Fruit fly (Drosophila melanogaster) whole organism, adult: ENCODE data around the gene Grx1.

Experiments used
- CG11617 ChIP-seq: fragments of 200-800 bp; sonication (Bioruptor generic); optimal IDR thresholded peaks from 2 replicates; lab custom pipeline; 2017; ENCODE audit warnings: mild to moderate bottlenecking, missing biosample characterization, missing genetic modification reagents, missing genetic modification characterization
- CG12768 ChIP-seq: fragments of 200-800 bp; sonication (Bioruptor generic); optimal IDR thresholded peaks from 2 replicates; lab custom pipeline; 2017; ENCODE audit warnings: missing biosample characterization, missing genetic modification characterization, mild to moderate bottlenecking, moderate library complexity, missing genetic modification reagents
- CG14711 ChIP-seq: fragments of 200-800 bp; sonication (Bioruptor generic); optimal IDR thresholded peaks from 2 replicates; lab custom pipeline; 2018; ENCODE audit warnings: missing biosample characterization, mild to moderate bottlenecking, missing genetic modification characterization, moderate library complexity
- CG1620 ChIP-seq: fragments of 200-800 bp; sonication (Bioruptor generic); optimal IDR thresholded peaks from 2 replicates; lab custom pipeline; 2016; ENCODE audit warnings: missing biosample characterization, missing genetic modification characterization
- CG33017 ChIP-seq: fragments of 200-800 bp; sonication (Bioruptor generic); optimal IDR thresholded peaks from 2 replicates; lab custom pipeline; 2018; ENCODE audit warnings: missing biosample characterization, mild to moderate bottlenecking, missing genetic modification characterization, moderate library complexity
- CG5204 ChIP-seq: fragments of 200-800 bp; sonication (Bioruptor generic); optimal IDR thresholded peaks from 2 replicates; lab custom pipeline; 2016; ENCODE audit warnings: missing biosample characterization, missing genetic modification characterization
- CG7045 ChIP-seq: fragments of 200-800 bp; sonication (Bioruptor generic); optimal IDR thresholded peaks from 2 replicates; lab custom pipeline; 2017; ENCODE audit warnings: missing biosample characterization, mild to moderate bottlenecking, missing genetic modification characterization
- CG7101 ChIP-seq: fragments of 200-800 bp; sonication (Bioruptor generic); optimal IDR thresholded peaks from 2 replicates; lab custom pipeline; 2018; ENCODE audit warnings: missing biosample characterization, mild to moderate bottlenecking, missing genetic modification characterization, moderate library complexity
- Clk ChIP-seq: fragments of 200-800 bp; sonication (Bioruptor generic); optimal IDR thresholded peaks from 2 replicates; lab custom pipeline; 2017; ENCODE audit warnings: missing biosample characterization, missing genetic modification characterization
- Crg-1 ChIP-seq: fragments of 200-800 bp; sonication (Bioruptor generic); optimal IDR thresholded peaks from 2 replicates; lab custom pipeline; 2016; ENCODE audit warnings: missing biosample characterization, missing genetic modification characterization
- Hr96 ChIP-seq: fragments of 200-800 bp; sonication (Bioruptor generic); optimal IDR thresholded peaks from 2 replicates; lab custom pipeline; 2016; ENCODE audit warnings: missing biosample characterization, missing genetic modification characterization
- Mnt ChIP-seq: fragments of 200-800 bp; sonication (Bioruptor generic); optimal IDR thresholded peaks from 2 replicates; lab custom pipeline; 2016; ENCODE audit warnings: missing biosample characterization, mild to moderate bottlenecking, missing genetic modification characterization
- bab1 ChIP-seq: fragments of 200-800 bp; sonication (Bioruptor generic); optimal IDR thresholded peaks from 3 replicates; lab custom pipeline; 2019; ENCODE audit warnings: missing biosample characterization, mild to moderate bottlenecking, missing genetic modification characterization, moderate library complexity
- cic ChIP-seq: fragments of 200-800 bp; sonication (Bioruptor generic); optimal IDR thresholded peaks from 2 replicates; lab custom pipeline; 2017; ENCODE audit warnings: missing biosample characterization, mild to moderate bottlenecking, missing genetic modification characterization, moderate library complexity
- cnc ChIP-seq, 2 experiments: fragments of >200 bp; optimal IDR thresholded peaks; 2 replicates each; lab custom pipeline; 2017
- kay ChIP-seq: fragments of 200-800 bp; sonication (Bioruptor generic); peaks from one replicate; lab custom pipeline; 2016; ENCODE audit warnings: missing biosample characterization, missing genetic modification characterization, borderline replicate concordance
- ovo ChIP-seq: fragments of 200-800 bp; sonication (Bioruptor generic); optimal IDR thresholded peaks from 2 replicates; lab custom pipeline; 2016; ENCODE audit warnings: missing biosample characterization, missing genetic modification characterization
- pad ChIP-seq: fragments of 200-800 bp; sonication (Bioruptor generic); optimal IDR thresholded peaks from 3 replicates; lab custom pipeline; 2017; ENCODE audit warnings: missing biosample characterization, missing genetic modification characterization, mild to moderate bottlenecking, moderate library complexity, missing genetic modification reagents
- tj ChIP-seq: fragments of 200-800 bp; sonication (Bioruptor generic); optimal IDR thresholded peaks from 3 replicates; lab custom pipeline; 2017; ENCODE audit warnings: missing biosample characterization, mild to moderate bottlenecking, missing genetic modification characterization, moderate library complexity
- toe ChIP-seq: fragments of 200-800 bp; sonication (Bioruptor generic); optimal IDR thresholded peaks from 2 replicates; lab custom pipeline; 2016; ENCODE audit warnings: missing biosample characterization, missing genetic modification characterization

Gene Grx1

DNA sequence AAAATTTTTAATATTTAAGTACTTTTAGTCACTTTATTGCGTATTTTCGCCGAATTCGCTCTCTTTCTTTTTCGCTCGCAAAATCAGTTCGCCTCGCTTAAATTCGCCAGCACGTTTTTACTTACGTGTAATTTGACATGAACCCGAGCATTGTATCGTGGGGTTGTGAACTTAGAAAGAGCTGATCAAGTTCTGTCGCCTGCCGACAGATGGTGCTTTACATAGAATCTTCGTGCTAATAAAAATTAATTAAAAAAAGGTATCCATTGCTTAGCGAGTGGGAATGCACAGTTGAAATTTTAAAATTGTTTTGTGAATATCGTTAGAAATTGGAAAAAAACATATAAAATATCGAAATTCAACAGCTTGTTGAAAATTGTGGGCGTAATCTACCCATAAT lies 20.6 kb upstream of the Grx1 start:
- TF ChIP-seq CG1620 (GFP tag; lab: Kevin White, UChicago): peak; percentile 30
- no peak for TF ChIP-seq Clk (GFP tag; lab: Kevin White, UChicago)
- no peak for TF ChIP-seq kay (GFP tag; lab: Kevin White, UChicago)
- TF ChIP-seq ovo (GFP tag; lab: Kevin White, UChicago): no peak
- no peak for TF ChIP-seq CG11617
- no peak for TF ChIP-seq tj (GFP tag; lab: Kevin White, UChicago)
- peak; percentile 16 for TF ChIP-seq CG7101 (tag; lab: Kevin White, UChicago)
- no peak for TF ChIP-seq cnc (optimal IDR thresholded peaks at IDR 0.05; lab: Kevin White, UChicago)
- no peak for TF ChIP-seq CG12768
- TF ChIP-seq toe (GFP tag; lab: Kevin White, UChicago): peak; percentile 18
- no peak for TF ChIP-seq Crg-1 (GFP tag; lab: Kevin White, UChicago)
- TF ChIP-seq pad: peak; percentile 14
- peak; percentile 18 for TF ChIP-seq CG5204 (GFP tag; lab: Kevin White, UChicago)
- no peak for TF ChIP-seq CG7045 (GFP tag; lab: Kevin White, UChicago)
- no peak for TF ChIP-seq CG33017 (tag; lab: Kevin White, UChicago)
- no peak for TF ChIP-seq Mnt (GFP tag; lab: Kevin White, UChicago)
- no peak for TF ChIP-seq Hr96
- peak; percentile 90 for TF ChIP-seq bab1 (GFP tag; lab: Kevin White, UChicago)
- TF ChIP-seq cic (GFP tag; lab: Kevin White, UChicago): no peak
- no peak for TF ChIP-seq CG14711 (tag; lab: Kevin White, UChicago)

DNA sequence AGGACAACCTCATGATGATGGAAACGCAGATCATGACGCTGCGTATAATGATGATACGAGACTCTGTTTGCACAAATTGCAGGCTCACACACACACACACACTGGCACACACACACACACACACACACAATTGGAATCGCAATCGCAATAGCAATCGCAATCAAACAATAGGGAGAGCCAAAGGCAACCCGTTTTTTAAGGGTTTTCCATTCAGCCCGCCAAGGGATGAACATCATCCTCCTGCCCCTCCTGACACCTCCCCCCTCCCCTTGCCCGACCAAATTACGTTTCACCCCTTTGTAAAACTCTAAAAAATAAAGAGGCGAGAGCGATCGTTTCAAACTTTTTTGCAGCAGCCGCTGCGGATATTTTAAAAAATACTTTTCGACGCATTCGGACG lies 16.8 kb upstream of the Grx1 start:
- TF ChIP-seq CG11617: no peak
- no peak for TF ChIP-seq Hr96
- TF ChIP-seq CG5204 (GFP tag; lab: Kevin White, UChicago): no peak
- TF ChIP-seq cnc (optimal IDR thresholded peaks at IDR 0.05; lab: Kevin White, UChicago): no peak
- TF ChIP-seq CG7045 (GFP tag; lab: Kevin White, UChicago): no peak
- no peak for TF ChIP-seq CG7101 (tag; lab: Kevin White, UChicago)
- no peak for TF ChIP-seq pad
- TF ChIP-seq ovo (GFP tag; lab: Kevin White, UChicago): no peak
- no peak for TF ChIP-seq CG12768
- TF ChIP-seq toe (GFP tag; lab: Kevin White, UChicago): no peak
- no peak for TF ChIP-seq CG33017 (tag; lab: Kevin White, UChicago)
- no peak for TF ChIP-seq bab1 (GFP tag; lab: Kevin White, UChicago)
- TF ChIP-seq Clk (GFP tag; lab: Kevin White, UChicago): no peak
- TF ChIP-seq CG14711 (tag; lab: Kevin White, UChicago): no peak
- TF ChIP-seq Mnt (GFP tag; lab: Kevin White, UChicago): no peak
- no peak for TF ChIP-seq CG1620 (GFP tag; lab: Kevin White, UChicago)
- TF ChIP-seq kay (GFP tag; lab: Kevin White, UChicago): no peak

DNA sequence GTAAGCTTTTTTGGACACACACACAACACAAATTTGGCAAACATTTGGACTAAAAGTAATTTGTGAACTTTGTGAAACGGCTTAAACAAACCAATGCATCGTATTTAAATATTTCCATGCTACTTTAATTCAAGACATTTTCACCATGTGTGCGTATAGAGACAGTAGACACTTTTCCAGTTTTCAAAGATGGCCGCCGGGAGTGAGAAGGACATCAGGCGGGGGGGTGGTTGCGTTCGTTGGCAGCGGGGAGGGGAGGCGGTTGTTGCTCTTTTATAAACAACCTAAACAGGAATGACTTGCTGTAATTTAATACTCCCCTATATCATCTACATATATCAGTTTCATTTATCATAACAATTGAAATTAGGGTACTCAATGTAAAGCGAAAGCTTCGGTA lies 15.6 kb upstream of the Grx1 start:
- TF ChIP-seq Clk (GFP tag; lab: Kevin White, UChicago): no peak
- no peak for TF ChIP-seq bab1 (GFP tag; lab: Kevin White, UChicago)
- TF ChIP-seq CG5204 (GFP tag; lab: Kevin White, UChicago): no peak
- TF ChIP-seq CG7101 (tag; lab: Kevin White, UChicago): no peak
- no peak for TF ChIP-seq pad
- no peak for TF ChIP-seq CG1620 (GFP tag; lab: Kevin White, UChicago)
- no peak for TF ChIP-seq CG11617

DNA sequence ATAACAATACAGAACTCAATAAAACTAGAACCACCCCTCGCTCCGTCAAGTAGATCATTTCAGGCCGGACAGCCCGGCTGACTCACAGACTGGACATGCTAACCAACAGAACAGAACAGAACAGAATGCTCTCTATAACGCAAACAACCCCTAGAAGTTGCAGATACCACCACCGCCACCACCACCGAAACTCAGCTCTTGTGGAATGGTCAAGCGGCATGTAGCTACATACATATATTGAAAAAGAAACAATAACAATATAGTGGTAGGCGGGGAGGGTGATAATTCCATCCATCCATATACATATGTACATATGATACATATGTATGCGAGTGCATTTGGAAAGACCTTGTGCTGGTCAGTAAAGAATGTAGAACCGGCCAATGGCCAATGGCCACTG lies 14.6 kb upstream of the Grx1 start:
- TF ChIP-seq toe (GFP tag; lab: Kevin White, UChicago) (no peak), Hr96 (no peak), Crg-1 (GFP tag; lab: Kevin White, UChicago) (no peak), CG11617 (no peak)

DNA sequence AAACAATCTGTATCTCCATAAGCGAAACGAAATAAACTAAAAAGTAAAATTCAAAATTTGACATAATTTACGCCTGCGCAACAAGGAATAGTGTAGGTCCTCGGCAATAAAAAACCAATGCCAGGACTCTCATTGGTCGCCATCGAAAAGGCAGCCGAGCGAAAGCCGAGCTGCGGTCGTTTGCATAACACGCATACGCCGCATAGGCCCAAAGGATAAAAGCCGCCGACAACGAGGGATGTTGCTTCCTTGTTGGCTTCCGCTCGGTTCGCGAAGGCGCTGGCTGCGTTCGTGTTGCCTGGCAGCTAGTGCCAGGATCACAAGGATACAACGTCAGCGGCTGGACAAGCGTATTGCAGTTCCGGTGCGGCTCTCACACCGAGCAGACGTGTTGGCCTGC lies 8.6 kb upstream of the Grx1 start:
- no peak for TF ChIP-seq Hr96
- no peak for TF ChIP-seq CG7101 (tag; lab: Kevin White, UChicago)
- no peak for TF ChIP-seq bab1 (GFP tag; lab: Kevin White, UChicago)

DNA sequence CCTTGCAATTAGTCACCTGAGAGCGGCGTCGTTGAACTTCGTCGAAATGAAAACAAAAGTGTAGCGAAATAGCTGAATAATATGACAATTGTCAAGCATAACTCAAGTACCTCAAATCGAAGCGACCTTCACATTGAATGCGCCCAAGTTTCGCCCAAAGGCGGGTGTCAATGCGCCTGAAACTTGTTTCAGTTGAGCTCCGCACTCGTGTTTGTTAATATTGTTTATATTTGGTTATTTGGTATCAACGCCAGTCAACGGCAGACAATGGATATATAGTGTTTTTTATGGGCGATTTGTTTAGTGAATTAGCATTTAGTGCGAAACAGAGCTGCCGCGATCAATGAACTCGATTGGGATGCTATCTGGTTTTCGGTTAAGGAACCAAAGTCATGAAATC lies 7.1 kb upstream of the Grx1 start:
- TF ChIP-seq kay (GFP tag; lab: Kevin White, UChicago) (peak; percentile 56), CG7045 (GFP tag; lab: Kevin White, UChicago) (no peak)

DNA sequence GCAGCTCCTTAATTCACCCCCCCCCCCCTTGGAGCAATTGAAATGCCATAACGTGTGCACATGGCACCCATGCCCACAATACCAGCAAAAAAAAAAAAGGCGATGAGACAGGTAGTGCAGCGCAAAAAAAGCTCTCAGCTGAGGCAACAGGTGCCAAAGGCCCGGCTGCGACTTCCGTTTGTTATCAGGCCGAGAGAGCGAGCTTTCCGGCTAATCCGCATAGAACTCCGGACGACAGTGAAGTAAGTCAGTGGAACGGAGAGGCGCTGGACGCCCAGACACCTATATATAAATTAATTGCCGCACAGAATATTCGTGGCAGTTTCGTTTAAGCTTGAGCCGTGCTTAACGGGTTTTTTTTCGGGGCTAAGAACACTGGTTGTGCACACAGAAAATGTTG lies 5.7 kb upstream of the Grx1 start, which contains the start of gene CG6865:
Gene CG6865, plus strand, starts transcription at position 321 of the 400 bp plus-strand sequence.
- TF ChIP-seq CG1620 (GFP tag; lab: Kevin White, UChicago) (no peak), CG5204 (GFP tag; lab: Kevin White, UChicago) (no peak), toe (GFP tag; lab: Kevin White, UChicago) (no peak), cic (GFP tag; lab: Kevin White, UChicago) (no peak), CG33017 (tag; lab: Kevin White, UChicago) (no peak), pad (no peak), Hr96 (no peak), cnc (optimal IDR thresholded peaks at IDR 0.05; lab: Kevin White, UChicago) (no peak), tj (GFP tag; lab: Kevin White, UChicago) (no peak), CG14711 (tag; lab: Kevin White, UChicago) (no peak), CG7045 (GFP tag; lab: Kevin White, UChicago) (no peak), ovo (GFP tag; lab: Kevin White, UChicago) (no peak), CG11617 (no peak), bab1 (GFP tag; lab: Kevin White, UChicago) (no peak), Clk (GFP tag; lab: Kevin White, UChicago) (no peak), CG7101 (tag; lab: Kevin White, UChicago) (no peak), Mnt (GFP tag; lab: Kevin White, UChicago) (no peak), kay (GFP tag; lab: Kevin White, UChicago) (no peak)
